Worm (Caenorhabditis elegans) whole organism, L4 larva: ENCODE data around the gene ver-4.

ENCODE experiments used
- F10B5.3 ChIP-seq: sonication (generic microtip); optimal IDR thresholded peaks from 2 replicates; lab custom pipeline; 2016; ENCODE audit warnings: mild to moderate bottlenecking, missing genetic modification characterization, missing compliant biosample characterization
- F49E8.2 ChIP-seq: sonication (generic microtip); optimal IDR thresholded peaks from 2 replicates; lab custom pipeline; 2016; ENCODE audit warnings: missing compliant biosample characterization, mild to moderate bottlenecking, missing genetic modification characterization, borderline replicate concordance
- Y48G9A.11 ChIP-seq: fragments of 200-800 bp; sonication (Bioruptor generic); IDR thresholded peaks from 2 replicates; pipeline ENCODE4 v1.3.6; 2022; ENCODE audit warnings: missing genetic modification reagents, missing genetic modification characterization, missing compliant biosample characterization
- Y5F2A.4 ChIP-seq: fragments of 200-800 bp; sonication (Bioruptor generic); optimal IDR thresholded peaks from 2 replicates; lab custom pipeline; 2018; ENCODE audit warnings: mild to moderate bottlenecking, missing genetic modification characterization, missing compliant biosample characterization
- Y75B8A.6 ChIP-seq: fragments of 200-800 bp; sonication (Bioruptor generic); IDR thresholded peaks from 2 replicates; pipeline ENCODE4 v1.3.6; 2022; ENCODE audit warnings: missing genetic modification reagents, missing genetic modification characterization, missing compliant biosample characterization
- ZK337.2 ChIP-seq: fragments of 200-800 bp; sonication (Bioruptor generic); IDR thresholded peaks from 2 replicates; pipeline ENCODE4 v1.3.6; 2022; ENCODE audit warnings: missing genetic modification reagents, missing genetic modification characterization, missing compliant biosample characterization
- ama-1 ChIP-seq: fragments of 150-350 bp; optimal IDR thresholded peaks from 2 replicates; lab custom pipeline; 2014; ENCODE audit warnings: inconsistent platforms, mixed read lengths
- attf-4 ChIP-seq: sonication (generic microtip); optimal IDR thresholded peaks from 3 replicates; lab custom pipeline; 2017; ENCODE audit warnings: missing biosample characterization, missing genetic modification characterization
- ceh-32 ChIP-seq: sonication (generic microtip); optimal IDR thresholded peaks from 2 replicates; lab custom pipeline; 2016; ENCODE audit warnings: mild to moderate bottlenecking, missing genetic modification characterization, missing compliant biosample characterization; ENCODE audit not compliant: poor library complexity
- ceh-44 ChIP-seq: fragments of 200-800 bp; sonication (Bioruptor generic); IDR thresholded peaks from 2 replicates; pipeline ENCODE4 v1.3.6; 2022; ENCODE audit warnings: missing genetic modification reagents, missing genetic modification characterization, missing compliant biosample characterization
- ceh-82 ChIP-seq: sonication (generic microtip); optimal IDR thresholded peaks from 2 replicates; lab custom pipeline; 2017; ENCODE audit warnings: missing biosample characterization, missing genetic modification characterization
- ctbp-1 ChIP-seq: fragments of 200-800 bp; sonication (Bioruptor generic); IDR thresholded peaks from 2 replicates; pipeline ENCODE4 v1.3.6; 2022; ENCODE audit warnings: missing genetic modification reagents, missing genetic modification characterization, missing compliant biosample characterization
- daf-12 ChIP-seq: fragments of 150-350 bp; optimal IDR thresholded peaks from 2 replicates; lab custom pipeline; 2014; ENCODE audit warnings: missing biosample characterization, missing genetic modification reagents, missing genetic modification characterization
- daf-16 ChIP-seq, 3 experiments: sonication (generic microtip); optimal IDR thresholded peaks; 2 replicates each; lab custom pipeline; 2016 to 2017; ENCODE audit warnings: missing genetic modification characterization in 3 of 3, missing genetic modification reagents in 3 of 3, mild to moderate bottlenecking in 2 of 3, missing compliant biosample characterization in 2 of 3, missing biosample characterization in 1 of 3, moderate library complexity in 1 of 3
- daf-8 ChIP-seq: fragments of 200-800 bp; sonication (Bioruptor generic); IDR thresholded peaks from 2 replicates; pipeline ENCODE4 v1.3.6; 2022; ENCODE audit warnings: missing genetic modification characterization, missing compliant biosample characterization
- dmd-8 ChIP-seq: fragments of 200-800 bp; sonication (Bioruptor generic); IDR thresholded peaks from 2 replicates; pipeline ENCODE4 v1.3.6; 2022; ENCODE audit warnings: missing genetic modification characterization, missing compliant biosample characterization
- dpl-1 ChIP-seq: fragments of 150-350 bp; optimal IDR thresholded peaks from 2 replicates; lab custom pipeline; 2014; ENCODE audit warnings: missing biosample characterization, missing genetic modification reagents, missing genetic modification characterization
- duxl-1 ChIP-seq: sonication (generic microtip); optimal IDR thresholded peaks from 2 replicates; lab custom pipeline; 2016; ENCODE audit warnings: mild to moderate bottlenecking, missing genetic modification characterization, moderate library complexity, missing compliant biosample characterization; ENCODE audit not compliant: poor library complexity
- egl-43 ChIP-seq: fragments of 200-800 bp; sonication (Bioruptor generic); IDR thresholded peaks from 2 replicates; pipeline ENCODE4 v1.3.6; 2022; ENCODE audit warnings: missing genetic modification reagents, missing genetic modification characterization, missing compliant biosample characterization
- fos-1 ChIP-seq: fragments of 150-350 bp; optimal IDR thresholded peaks from 2 replicates; lab custom pipeline; 2014; ENCODE audit warnings: missing biosample characterization, missing genetic modification characterization
- gei-8 ChIP-seq: fragments of 200-800 bp; sonication (Bioruptor generic); optimal IDR thresholded peaks from 2 replicates; lab custom pipeline; 2018; ENCODE audit warnings: mild to moderate bottlenecking, missing genetic modification characterization, missing compliant biosample characterization
- hlh-11 ChIP-seq: fragments of 200-800 bp; sonication (Bioruptor generic); optimal IDR thresholded peaks from 2 replicates; lab custom pipeline; 2018; ENCODE audit warnings: mild to moderate bottlenecking, missing genetic modification characterization, missing compliant biosample characterization
- lin-13 ChIP-seq: fragments of 150-350 bp; optimal IDR thresholded peaks from 2 replicates; lab custom pipeline; 2014; ENCODE audit warnings: missing biosample characterization, missing genetic modification reagents, missing genetic modification characterization
- lin-15B ChIP-seq: fragments of 150-350 bp; sonication (generic microtip); optimal IDR thresholded peaks from 3 replicates; lab custom pipeline; 2014; ENCODE audit warnings: missing biosample characterization, missing genetic modification characterization
- mdt-29 ChIP-seq: fragments of 200-800 bp; sonication (Bioruptor generic); IDR thresholded peaks from 2 replicates; pipeline ENCODE4 v1.3.6; 2022; ENCODE audit warnings: missing genetic modification reagents, missing genetic modification characterization, missing compliant biosample characterization
- nhr-111 ChIP-seq: fragments of 200-800 bp; sonication (Bioruptor generic); optimal IDR thresholded peaks from 2 replicates; lab custom pipeline; 2018; ENCODE audit warnings: mild to moderate bottlenecking, missing genetic modification characterization, missing compliant biosample characterization
- nhr-41 ChIP-seq: fragments of 200-800 bp; sonication (Bioruptor generic); IDR thresholded peaks from 2 replicates; pipeline ENCODE4 v1.3.6; 2022; ENCODE audit warnings: missing genetic modification reagents, missing genetic modification characterization, missing compliant biosample characterization
- nhr-48 ChIP-seq: sonication (generic microtip); optimal IDR thresholded peaks from 2 replicates; lab custom pipeline; 2016; ENCODE audit warnings: mild to moderate bottlenecking, missing genetic modification characterization, missing compliant biosample characterization
- nhr-6 ChIP-seq: fragments of 150-350 bp; optimal IDR thresholded peaks from 2 replicates; lab custom pipeline; 2014; ENCODE audit warnings: missing biosample characterization, missing genetic modification characterization
- nhr-76 ChIP-seq: fragments of 150-350 bp; optimal IDR thresholded peaks from 2 replicates; lab custom pipeline; 2014; ENCODE audit warnings: missing biosample characterization, missing genetic modification characterization
- set-16 ChIP-seq: fragments of 200-800 bp; sonication (Bioruptor generic); IDR thresholded peaks from 2 replicates; pipeline ENCODE4 v1.3.6; 2022; ENCODE audit warnings: missing genetic modification reagents, missing genetic modification characterization, missing compliant biosample characterization
- spr-1 ChIP-seq: sonication (generic microtip); optimal IDR thresholded peaks from 2 replicates; lab custom pipeline; 2016; ENCODE audit warnings: mild to moderate bottlenecking, missing genetic modification characterization, missing compliant biosample characterization
- spr-3 ChIP-seq: fragments of 200-800 bp; sonication (Bioruptor generic); optimal IDR thresholded peaks from 2 replicates; lab custom pipeline; 2018; ENCODE audit warnings: mild to moderate bottlenecking, missing genetic modification characterization, missing compliant biosample characterization
- tra-1 ChIP-seq: fragments of 200-800 bp; sonication (Bioruptor generic); IDR thresholded peaks from 2 replicates; pipeline ENCODE4 v1.3.6; 2022; ENCODE audit warnings: missing genetic modification reagents, missing genetic modification characterization, missing compliant biosample characterization
- unc-62 ChIP-seq, 3 experiments: fragments of 150-350 bp in 1 of 3; sonication (generic microtip); optimal IDR thresholded peaks in 2 of 3; peaks in 1 of 3; 1 replicate in 1 of 3; 2 replicates in 2 of 3; lab custom pipeline; 2014 to 2017; ENCODE audit warnings: missing biosample characterization in 3 of 3, missing genetic modification characterization in 3 of 3, missing genetic modification reagents in 3 of 3, missing genotype in 1 of 3
- zag-1 ChIP-seq: fragments of 150-350 bp; optimal IDR thresholded peaks from 2 replicates; lab custom pipeline; 2014; ENCODE audit warnings: missing biosample characterization, missing genetic modification characterization
- zip-2 ChIP-seq: fragments of 150-350 bp; optimal IDR thresholded peaks from 2 replicates; lab custom pipeline; 2014; ENCODE audit warnings: missing biosample characterization, missing genetic modification characterization

The ver-4 gene

ce11 chrX:11031047-11031695, 49.0 kb downstream of the ver-4 start (continued):
- peak; percentile 18 for TF ChIP-seq ama-1 (lab: Kevin White, UChicago)
- TF ChIP-seq ceh-44 (GFP tag; lab: Robert Waterston, UW): no peak
- peak; percentile 15 for TF ChIP-seq attf-4 (tag; lab: Kevin White, UChicago)
- TF ChIP-seq ceh-32 (tag; lab: Kevin White, UChicago): peak; percentile 73
- TF ChIP-seq dmd-8: no peak
- no peak for TF ChIP-seq ZK337.2
- TF ChIP-seq zip-2 (tag; lab: Kevin White, UChicago): no peak
- no peak for TF ChIP-seq nhr-111
- peak; percentile 77 for TF ChIP-seq F10B5.3
- no peak for TF ChIP-seq Y48G9A.11 (GFP tag; lab: Robert Waterston, UW)
- TF ChIP-seq egl-43 (GFP tag; lab: Robert Waterston, UW): peak; percentile 92
- peak; percentile 33 for TF ChIP-seq duxl-1 (tag; lab: Kevin White, UChicago)
- TF ChIP-seq daf-8 (GFP tag; lab: Robert Waterston, UW): no peak
- no peak for TF ChIP-seq daf-12 (tag; lab: Kevin White, UChicago)
- peak; percentile 38 for TF ChIP-seq dpl-1 (GFP tag; lab: Kevin White, UChicago)
- peak; percentile 94 for TF ChIP-seq set-16 (GFP tag; lab: Robert Waterston, UW)
- no peak for TF ChIP-seq tra-1 (GFP tag; lab: Robert Waterston, UW)
- TF ChIP-seq daf-16 (GFP tag; optimal IDR thresholded peaks at IDR 0.05; lab: Kevin White, UChicago): peak; percentile 51 to 52
- peak; percentile 83 for TF ChIP-seq daf-16 (tag; optimal IDR thresholded peaks at IDR 0.05; lab: Kevin White, UChicago)

DNA sequence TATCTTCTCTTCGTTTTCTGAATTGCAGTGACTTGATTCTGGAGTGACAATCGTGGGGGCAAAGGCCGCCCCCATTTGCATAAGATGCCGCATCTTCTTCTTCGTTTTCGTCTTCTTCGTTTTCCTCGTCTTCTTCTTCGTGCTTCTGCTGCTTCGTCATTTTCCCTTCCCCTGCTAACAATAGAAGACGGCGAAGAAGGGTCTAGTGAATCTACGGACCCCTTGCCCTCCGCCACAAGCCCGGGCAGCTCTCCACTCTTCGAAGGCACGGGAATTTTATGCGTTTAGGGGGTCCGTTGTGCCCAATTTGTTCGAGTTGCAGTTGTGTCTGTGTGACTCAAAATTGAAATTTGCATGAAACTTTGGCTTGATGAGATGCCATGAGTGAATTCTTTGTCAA, 49.7 kb downstream of the ver-4 start:
- TF ChIP-seq F10B5.3 (no peak), unc-62 (GFP tag; optimal IDR thresholded peaks at IDR 0.05 in 1 of 2; lab: Kevin White, UChicago) (peak in 1 of 2 experiments; percentile 22), unc-62 (tag; optimal IDR thresholded peaks at IDR 0.05; lab: Kevin White, UChicago) (no peak), ctbp-1 (GFP tag; lab: Robert Waterston, UW) (0 out of 2 replicates have a peak, but pooled peaks have one; percentile 42), set-16 (GFP tag; lab: Robert Waterston, UW) (peak; percentile 49)

DNA sequence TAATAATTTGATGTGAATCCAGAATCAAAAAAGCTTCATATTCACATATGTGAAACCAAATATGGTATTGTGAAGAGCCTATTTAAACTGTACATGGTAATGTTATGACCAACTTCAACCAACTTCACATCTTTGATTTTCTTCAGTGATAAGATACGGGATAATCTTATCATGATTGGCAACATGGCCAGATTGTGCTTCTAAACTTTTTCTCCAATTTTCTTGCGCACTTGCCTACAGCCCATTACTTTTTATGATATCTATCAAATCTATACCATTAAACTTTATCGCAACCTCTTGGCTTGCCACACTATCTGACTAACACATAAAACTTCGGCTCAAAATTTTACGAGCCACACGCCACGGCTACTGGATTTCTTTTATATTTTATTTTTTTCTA, 50.3 kb downstream of the ver-4 start:
- no peak for TF ChIP-seq spr-1
- no peak for TF ChIP-seq ctbp-1 (GFP tag; lab: Robert Waterston, UW)
- no peak for TF ChIP-seq daf-16 (GFP tag; optimal IDR thresholded peaks at IDR 0.05; lab: Kevin White, UChicago)
- no peak for TF ChIP-seq daf-16 (tag; optimal IDR thresholded peaks at IDR 0.05; lab: Kevin White, UChicago)
- TF ChIP-seq mdt-29 (GFP tag; lab: Robert Waterston, UW): no peak
- TF ChIP-seq ceh-82 (tag; lab: Kevin White, UChicago): no peak
- TF ChIP-seq daf-12 (tag; lab: Kevin White, UChicago): no peak
- TF ChIP-seq lin-15B (tag; lab: Kevin White, UChicago): no peak
- TF ChIP-seq zag-1 (tag; lab: Kevin White, UChicago): no peak
- TF ChIP-seq nhr-48 (tag; lab: Kevin White, UChicago): no peak
- no peak for TF ChIP-seq lin-13
- no peak for TF ChIP-seq F49E8.2 (tag; lab: Kevin White, UChicago)
- TF ChIP-seq nhr-6 (tag; lab: Kevin White, UChicago): no peak
- TF ChIP-seq gei-8: no peak
- no peak for TF ChIP-seq nhr-76
- no peak for TF ChIP-seq spr-3 (GFP tag; lab: Kevin White, UChicago)
- no peak for TF ChIP-seq Y75B8A.6 (GFP tag; lab: Robert Waterston, UW)
- no peak for TF ChIP-seq fos-1
- no peak for TF ChIP-seq hlh-11
- TF ChIP-seq nhr-41 (GFP tag; lab: Robert Waterston, UW): no peak
- TF ChIP-seq Y5F2A.4 (GFP tag; lab: Kevin White, UChicago): no peak
